Fruit fly (Drosophila melanogaster) ovary, adult (tissue): ENCODE data around the gene CG31279.

ENCODE experiments used
- CG17801 ChIP-seq: fragments of 200-800 bp; optimal IDR thresholded peaks from 2 replicates; lab custom pipeline; 2019; ENCODE audit warnings: missing biosample characterization, mild to moderate bottlenecking, missing genetic modification characterization, moderate library complexity; ENCODE audit not compliant: partially characterized antibody

CG31279 gene

DNA sequence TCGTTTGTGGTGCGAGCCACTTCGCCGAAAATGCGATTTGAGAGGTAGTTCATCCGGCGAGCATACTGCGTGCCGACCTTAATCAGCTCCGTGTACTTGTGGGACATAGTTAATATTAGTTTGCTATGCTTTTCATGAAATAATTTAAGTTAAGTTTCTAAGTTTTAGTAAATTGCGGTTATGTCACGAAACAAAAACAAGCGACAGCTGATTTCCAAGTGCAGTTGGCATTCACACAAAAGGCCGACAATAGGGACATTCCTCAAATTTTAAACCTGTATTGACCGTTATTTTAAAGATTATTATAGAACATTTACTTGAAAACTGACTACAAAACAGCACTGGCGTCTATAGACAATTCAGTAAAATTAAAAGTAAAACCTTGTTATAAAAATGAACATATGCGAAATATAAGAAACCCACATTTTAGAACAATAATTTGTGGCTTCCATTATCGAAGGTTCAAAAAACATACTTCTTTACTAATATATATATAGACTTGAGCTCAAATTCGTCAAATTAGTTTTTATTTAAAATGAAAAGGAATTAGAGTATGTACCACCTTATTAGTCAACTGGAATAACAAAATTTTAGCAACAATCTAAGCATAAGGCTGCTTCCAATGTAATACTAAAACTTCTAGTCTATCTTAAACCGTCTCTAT is 6.0 kb downstream of the CG31279 start, which contains the start of gene mRpS33:
TSS of gene mRpS33 (minus strand) at position 224 of the 664 bp plus-strand sequence.
- TF ChIP-seq CG17801 (GFP tag; lab: Kevin White, UChicago): no peak

DNA sequence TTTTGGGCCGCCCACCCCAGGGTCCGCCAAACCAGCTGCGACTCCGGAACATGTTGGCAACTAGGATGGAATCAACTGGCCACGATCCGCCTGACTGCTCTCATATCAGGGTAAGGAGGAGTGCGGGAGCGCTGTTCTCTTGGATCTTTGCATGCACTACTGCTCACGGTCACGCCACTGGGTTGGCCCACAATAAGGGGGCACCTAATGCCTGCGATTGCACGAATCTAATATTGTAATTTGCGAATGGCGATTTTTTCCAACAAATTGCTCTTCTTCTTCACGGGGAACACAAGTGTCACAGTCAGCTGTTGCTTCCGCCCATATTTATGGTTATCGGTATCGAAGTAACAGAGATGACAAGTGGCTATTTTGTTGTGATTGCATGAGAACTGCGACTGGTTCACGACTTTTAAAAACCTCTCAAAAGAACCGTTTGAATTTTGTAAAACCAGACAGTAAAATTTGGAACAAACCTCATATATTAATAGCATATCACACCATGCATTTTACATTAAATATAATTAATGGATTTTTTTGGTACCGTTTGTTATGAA is 11.0 kb downstream of the CG31279 start, which contains the start of gene ema:
TSS of gene ema (minus strand) at position 295 of the 557 bp plus-strand sequence.
- peak; percentile 61 for TF ChIP-seq CG17801 (GFP tag; lab: Kevin White, UChicago)

DNA sequence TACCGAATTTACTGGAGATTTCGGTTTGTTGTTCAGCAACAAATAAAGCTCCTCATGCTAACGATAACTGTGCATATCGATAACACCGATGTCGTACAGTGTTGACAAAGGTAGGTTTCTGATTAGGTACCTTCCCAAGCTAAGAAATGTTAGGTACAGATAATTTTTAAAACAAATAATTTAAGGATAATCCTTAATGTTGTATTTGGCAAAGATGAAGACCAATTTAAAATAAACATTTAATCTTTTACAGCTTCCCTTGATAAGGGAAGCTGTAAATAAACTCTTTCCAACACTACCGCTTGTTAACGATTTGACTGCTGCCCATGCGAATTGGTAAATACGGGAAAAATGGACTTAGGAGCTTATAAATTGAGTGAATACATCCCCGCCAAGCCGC is 12.5 kb downstream of the CG31279 start, which contains the start of the genes Ttc1 and CG14882:
TSS of gene Ttc1 (minus strand) at position 71 of the 400 bp plus-strand sequence.
TSS of gene CG14882 (plus strand) at position 271 of the 400 bp plus-strand sequence.
- TF ChIP-seq CG17801 (GFP tag; lab: Kevin White, UChicago): peak; percentile 87

DNA sequence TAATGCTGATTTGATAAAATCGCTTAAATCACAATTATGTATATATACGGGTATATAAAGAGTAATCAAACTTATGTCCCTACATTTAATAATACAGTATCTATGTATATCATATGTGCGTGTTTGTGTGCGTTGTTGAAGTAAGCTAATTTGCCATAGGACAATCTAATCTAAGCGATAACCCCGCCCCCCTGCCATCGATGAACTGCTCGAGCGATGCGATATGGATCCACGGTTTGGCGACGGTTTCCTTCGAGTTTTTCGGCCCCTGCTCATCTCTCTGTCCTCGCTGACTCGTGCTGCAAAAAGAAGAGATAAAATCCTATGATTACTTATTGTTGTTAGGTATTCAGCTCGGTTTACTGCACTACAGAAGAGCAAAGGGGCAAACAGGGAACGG is 16.4 kb downstream of the CG31279 start:
- TF ChIP-seq CG17801 (GFP tag; lab: Kevin White, UChicago): no peak

DNA sequence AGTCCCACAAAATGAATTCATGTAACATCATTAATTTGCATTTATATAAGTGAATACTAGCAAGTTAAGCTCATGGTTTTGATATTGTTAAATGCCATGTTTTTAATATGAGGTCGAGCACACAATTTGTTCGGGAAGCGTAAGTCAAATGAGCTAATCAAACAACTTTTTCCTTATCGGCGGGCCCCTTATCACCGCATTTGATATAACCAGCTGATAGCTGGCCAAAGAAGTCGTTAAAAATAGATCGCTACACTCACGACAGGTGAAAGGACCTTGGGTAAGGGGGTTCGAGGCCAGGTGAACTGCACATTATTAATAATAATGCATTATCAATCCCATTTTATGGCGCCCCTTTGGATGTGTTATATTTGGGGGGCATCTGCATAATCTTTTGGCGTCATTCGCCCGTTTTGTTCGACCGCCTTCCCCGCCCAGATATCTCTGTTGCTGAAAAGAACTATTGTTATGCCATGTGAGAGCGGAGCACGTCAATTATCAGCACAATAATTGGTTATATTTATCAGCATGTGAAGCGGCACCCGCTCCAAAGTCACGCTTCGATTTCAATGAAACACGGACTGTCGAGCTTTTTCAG is 17.1 kb downstream of the CG31279 start:
- no peak for TF ChIP-seq CG17801 (GFP tag; lab: Kevin White, UChicago)

DNA sequence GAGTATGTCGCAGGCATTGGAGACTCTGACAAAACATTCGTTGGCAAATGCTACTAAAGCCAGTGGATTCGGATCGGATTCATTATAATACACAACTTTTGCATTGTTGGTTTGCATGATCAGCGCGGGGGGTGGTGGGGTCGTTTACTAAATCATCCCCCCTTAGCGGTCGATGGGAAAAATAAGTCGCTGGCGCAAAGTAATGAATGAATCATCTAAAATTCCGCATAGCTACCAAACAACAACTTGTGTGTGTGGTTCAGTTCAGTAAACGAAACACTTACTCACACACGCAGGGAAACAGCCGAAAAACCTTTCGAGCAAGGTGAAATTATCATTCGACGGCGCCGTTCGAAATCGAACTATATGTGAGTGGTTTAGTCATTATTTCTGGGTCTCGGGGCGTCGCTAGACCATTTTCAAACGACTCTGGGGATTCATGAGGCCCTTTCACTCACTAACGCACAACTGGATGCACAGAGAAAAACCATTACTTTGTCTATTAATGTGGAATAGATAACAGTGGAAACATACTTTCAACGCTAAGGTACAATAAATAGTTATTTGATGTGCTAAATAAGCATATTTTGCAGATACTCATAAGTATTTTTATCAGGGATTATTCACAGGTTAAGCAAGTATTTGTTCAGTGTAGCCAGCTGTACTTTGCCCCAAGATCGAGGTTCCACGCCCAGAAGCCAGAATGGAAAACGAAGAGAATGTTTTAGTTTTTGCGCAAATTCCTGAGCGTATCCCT is 18.1 kb downstream of the CG31279 start:
- peak; percentile 15 for TF ChIP-seq CG17801 (GFP tag; lab: Kevin White, UChicago)

DNA sequence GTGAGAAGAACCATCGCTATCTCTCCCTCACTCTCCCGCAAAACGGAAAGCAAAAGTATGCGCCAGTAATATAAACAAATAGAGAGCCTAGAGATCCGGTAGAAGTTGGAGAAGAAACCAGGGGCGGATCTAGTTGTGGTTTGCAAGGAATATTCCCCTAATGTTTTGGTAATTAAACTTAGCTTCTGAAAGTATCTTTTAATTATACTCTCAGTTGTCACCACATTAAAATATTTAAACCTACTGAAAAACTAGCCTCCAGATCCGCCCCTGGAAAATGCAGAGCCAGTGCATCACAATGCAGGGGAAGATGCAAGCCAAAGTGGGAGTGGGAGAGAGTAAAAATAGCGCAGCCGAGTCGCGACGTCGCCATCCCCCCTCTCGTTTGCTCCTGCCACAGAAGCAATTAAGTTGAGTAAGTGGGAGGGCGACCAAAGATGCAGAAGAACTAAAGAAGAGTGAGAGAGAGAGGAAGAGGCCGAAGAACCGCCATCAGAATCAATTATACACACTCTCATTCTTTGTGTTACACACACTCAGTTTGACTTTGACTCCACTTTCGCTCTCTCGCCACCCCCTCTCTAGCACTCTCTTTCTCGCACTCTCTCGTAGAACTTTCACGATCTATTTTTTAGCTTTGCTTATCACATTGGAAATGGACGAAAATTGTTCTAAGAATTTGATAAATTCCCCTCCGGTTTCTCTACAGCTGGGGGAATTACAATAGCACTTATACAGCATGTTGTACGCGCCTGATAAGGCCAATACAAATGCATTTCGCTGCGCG is 18.9 kb downstream of the CG31279 start:
- TF ChIP-seq CG17801 (GFP tag; lab: Kevin White, UChicago): peak; percentile 95

DNA sequence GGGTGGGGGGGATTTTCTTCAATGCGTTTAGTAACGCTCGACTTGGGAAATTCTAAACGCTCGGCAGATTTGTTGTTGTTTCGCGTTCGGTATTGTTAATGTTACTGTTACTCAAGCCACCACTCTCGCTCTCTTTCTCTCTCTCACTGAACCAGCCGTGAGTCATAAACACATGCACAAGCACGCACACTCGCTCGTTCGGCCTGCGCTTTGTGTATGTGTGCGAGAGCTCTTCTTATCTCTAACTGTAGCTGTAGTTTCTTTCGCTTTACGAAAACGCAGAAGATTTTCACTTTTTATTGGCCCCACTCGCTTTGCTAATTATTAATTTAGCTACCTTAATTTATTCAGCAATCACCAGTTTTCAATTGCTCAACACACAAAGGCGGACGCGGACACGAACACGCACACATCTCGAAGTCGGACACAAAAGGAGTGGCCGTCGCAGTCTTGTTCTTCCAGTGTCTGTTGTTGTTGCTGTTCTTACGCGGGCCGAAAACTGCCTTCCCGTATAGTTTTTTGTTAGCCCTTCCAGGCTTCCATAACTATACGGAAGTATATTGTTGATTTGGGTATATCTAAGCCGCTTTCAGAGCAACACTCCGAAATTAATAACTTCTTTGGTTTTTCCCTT is 22.6 kb downstream of the CG31279 start:
- TF ChIP-seq CG17801 (GFP tag; lab: Kevin White, UChicago): peak; percentile 39

DNA sequence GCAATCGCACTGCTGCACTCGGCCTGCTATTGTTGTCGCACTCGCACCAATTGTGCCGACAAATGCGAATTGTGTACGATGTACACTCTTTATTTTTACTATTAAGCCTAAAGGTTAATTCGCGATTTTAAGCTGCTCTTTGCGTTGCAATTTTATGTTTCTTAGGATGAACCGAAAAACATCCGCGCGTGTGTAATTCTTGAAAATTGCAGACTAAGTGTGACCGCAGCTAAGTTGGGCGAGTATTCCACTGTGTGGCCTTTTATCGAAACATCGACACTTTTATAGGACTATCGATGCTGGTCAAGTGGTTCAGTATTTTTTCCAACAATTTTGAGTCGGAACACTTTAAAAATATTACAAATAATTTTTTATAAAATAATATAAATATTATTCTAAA is 23.1 kb downstream of the CG31279 start, which contains the start of gene Pak3:
TSS of gene Pak3 (minus strand) at position 225 of the 400 bp plus-strand sequence.
- TF ChIP-seq CG17801 (GFP tag; lab: Kevin White, UChicago): peak; percentile 1

DNA sequence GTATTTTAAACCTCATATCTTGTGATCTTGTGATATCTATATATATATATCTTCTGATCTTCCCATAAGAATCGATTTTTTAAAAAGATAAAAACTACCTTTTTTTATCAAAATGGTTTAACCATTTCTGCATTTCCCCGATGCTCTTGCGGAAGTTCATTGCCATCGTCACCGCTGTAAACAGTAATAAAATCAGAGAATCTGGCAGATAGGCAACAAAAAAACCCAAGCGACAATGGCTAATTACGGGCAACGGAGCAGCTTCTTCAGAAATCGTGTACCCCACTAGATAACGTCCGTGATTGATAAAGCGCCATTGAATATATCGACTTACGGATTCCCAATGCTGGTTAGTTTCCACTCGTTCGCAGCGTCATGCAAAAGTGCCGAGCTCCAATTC is 23.7 kb downstream of the CG31279 start, which contains the start of gene CG10405:
TSS of gene CG10405 (plus strand) at position 301 of the 400 bp plus-strand sequence.
- no peak for TF ChIP-seq CG17801 (GFP tag; lab: Kevin White, UChicago)

DNA sequence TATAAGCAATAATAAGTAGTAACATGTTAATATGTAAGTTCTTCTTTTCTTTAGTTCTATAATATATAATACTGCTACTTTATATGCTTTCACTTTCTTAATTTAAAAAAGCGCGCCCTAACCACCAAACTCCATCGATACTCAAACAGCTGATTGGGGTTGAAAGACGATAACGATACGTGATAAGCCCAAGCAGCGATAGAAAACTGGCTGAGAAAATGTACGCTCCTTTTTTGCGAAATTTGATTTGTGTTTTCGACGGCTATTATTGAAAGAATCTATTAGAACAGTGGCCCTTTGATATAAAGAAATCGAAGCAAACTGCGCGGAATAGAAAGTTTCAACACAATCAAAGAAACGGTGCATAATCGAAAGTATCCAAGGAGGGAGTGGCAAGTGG is 25.4 kb downstream of the CG31279 start, which contains the start of gene CG14883:
TSS of gene CG14883 (plus strand) at position 178 of the 400 bp plus-strand sequence.
- TF ChIP-seq CG17801 (GFP tag; lab: Kevin White, UChicago): no peak

DNA sequence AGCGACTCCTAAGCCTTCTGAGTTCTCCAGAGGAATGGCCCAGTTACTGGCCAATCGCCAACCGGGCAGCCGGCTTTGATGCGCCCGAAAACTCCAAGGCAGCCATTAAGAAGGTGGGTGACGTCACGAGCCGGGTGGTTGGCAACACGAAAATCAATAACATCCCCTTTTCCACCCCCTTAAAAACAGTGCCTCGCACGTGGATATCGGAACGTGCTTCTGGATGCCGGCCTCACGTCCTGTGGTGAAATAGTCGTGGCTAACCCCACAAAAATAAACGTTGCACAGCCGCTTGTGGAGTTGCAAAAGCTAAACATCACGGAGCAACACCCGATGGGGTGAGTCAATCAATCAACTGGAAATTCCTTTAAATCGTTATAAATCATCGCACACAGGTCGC is 26.1 kb downstream of the CG31279 start:
- no peak for TF ChIP-seq CG17801 (GFP tag; lab: Kevin White, UChicago)

DNA sequence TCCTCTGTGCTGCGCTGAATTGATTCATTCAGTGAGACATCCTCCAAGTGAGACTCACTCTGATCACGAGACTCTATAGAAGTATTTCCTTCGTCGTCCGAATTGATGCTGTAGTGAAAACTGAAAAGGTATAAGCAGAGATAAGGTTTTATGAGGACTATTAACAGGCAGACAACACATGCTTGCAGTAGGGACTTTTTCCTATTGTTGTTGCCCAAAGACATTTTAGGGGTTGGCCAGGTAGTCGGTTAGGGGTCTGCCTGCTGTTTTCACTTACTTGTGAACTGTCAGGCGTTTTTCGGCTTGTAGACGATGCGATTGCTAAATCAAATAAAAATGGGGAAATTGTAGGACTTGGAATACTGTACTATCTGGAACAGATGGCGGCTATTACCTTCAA is 38.1 kb downstream of the CG31279 start:
- no peak for TF ChIP-seq CG17801 (GFP tag; lab: Kevin White, UChicago)
